Worm (Caenorhabditis elegans): ENCODE results near the gene tba-4.

- TF ChIP-seq tra-4 (tag; optimal IDR thresholded peaks at IDR 0.05): no peak
- no peak for TF ChIP-seq hmbx-1 (tag; optimal IDR thresholded peaks at IDR 0.05)
- TF ChIP-seq ama-1 (optimal IDR thresholded peaks at IDR 0.05): no peak
- no peak for TF ChIP-seq hmg-4 (GFP tag; optimal IDR thresholded peaks at IDR 0.05)
- no peak for TF ChIP-seq ceh-13 (GFP tag; optimal IDR thresholded peaks at IDR 0.05)
- TF ChIP-seq flt-1 (GFP tag; IDR thresholded peaks at IDR 0.05): no peak
- TF ChIP-seq ets-7 (tag; optimal IDR thresholded peaks at IDR 0.05): no peak
- no peak for TF ChIP-seq tbx-11 (GFP tag; IDR thresholded peaks at IDR 0.05)
- no peak for TF ChIP-seq pes-1 (GFP tag; IDR thresholded peaks at IDR 0.05)
- TF ChIP-seq ceh-36 (tag; optimal IDR thresholded peaks at IDR 0.05): no peak
Observed at ce11 chrII:10923948-10924347, 5.4 kb downstream of the tba-4 start, which contains the start of gene Y19D2B.2.

Data from whole organism, early embryonic.